Fruit fly (Drosophila melanogaster) whole organism, embryonic: ENCODE measurements around the gene Sirup.
A peak's percentile ranks its signal among the peaks of the same experiment; 100 is the strongest.

Experiments used
- BtbVII ChIP-seq: fragments of 200-800 bp; sonication (Bioruptor generic); optimal IDR thresholded peaks from 3 replicates; lab custom pipeline; 2017; ENCODE audit warnings: missing biosample characterization, mild to moderate bottlenecking, missing genetic modification characterization
- C15 ChIP-seq: fragments of 200-800 bp; sonication (Bioruptor generic); IDR thresholded peaks from 3 replicates; pipeline ENCODE4 v1.3.6; 2022; ENCODE audit warnings: missing biosample characterization, missing genetic modification characterization
- CG10959 ChIP-seq: fragments of 200-800 bp; sonication (Bioruptor generic); IDR thresholded peaks from 2 replicates; pipeline ENCODE4 v1.3.6; 2022; ENCODE audit warnings: missing biosample characterization, missing genetic modification characterization
- CG12071 ChIP-seq: fragments of 200-800 bp; sonication (Bioruptor generic); optimal IDR thresholded peaks from 3 replicates; lab custom pipeline; 2018; ENCODE audit warnings: missing biosample characterization, mild to moderate bottlenecking, missing genetic modification characterization
- CG12236 ChIP-seq: fragments of 200-800 bp; sonication (Bioruptor generic); optimal IDR thresholded peaks from 2 replicates; lab custom pipeline; 2016; ENCODE audit warnings: missing biosample characterization, missing genetic modification characterization
- CG12299 ChIP-seq: fragments of 200-800 bp; sonication (Bioruptor generic); optimal IDR thresholded peaks from 2 replicates; lab custom pipeline; 2018; ENCODE audit warnings: missing biosample characterization, mild to moderate bottlenecking, missing genetic modification characterization
- CG12391 ChIP-seq: fragments of 200-800 bp; sonication (Bioruptor generic); optimal IDR thresholded peaks from 3 replicates; lab custom pipeline; 2018; ENCODE audit warnings: missing biosample characterization, mild to moderate bottlenecking, missing genetic modification characterization, moderate library complexity
- CG12744 ChIP-seq: fragments of 200-800 bp; sonication (Bioruptor generic); optimal IDR thresholded peaks from 2 replicates; lab custom pipeline; 2016; ENCODE audit warnings: missing biosample characterization, missing genetic modification characterization
- CG12769 ChIP-seq: fragments of 200-800 bp; sonication (Bioruptor generic); optimal IDR thresholded peaks from 2 replicates; lab custom pipeline; 2019; ENCODE audit warnings: missing biosample characterization, mild to moderate bottlenecking, missing genetic modification characterization, moderate library complexity
- CG14965 ChIP-seq: fragments of 200-800 bp; sonication (Bioruptor generic); optimal IDR thresholded peaks from 2 replicates; lab custom pipeline; 2016; ENCODE audit warnings: missing biosample characterization, missing genetic modification characterization, borderline replicate concordance
- CG15269 ChIP-seq: fragments of 200-800 bp; sonication (Bioruptor generic); optimal IDR thresholded peaks from 2 replicates; lab custom pipeline; 2018; ENCODE audit warnings: missing biosample characterization, mild to moderate bottlenecking, missing genetic modification characterization, moderate library complexity
- CG16779 ChIP-seq: fragments of 200-800 bp; sonication (Bioruptor generic); IDR thresholded peaks from 2 replicates; pipeline ENCODE4 v1.3.6; 2022; ENCODE audit warnings: missing biosample characterization, missing genetic modification characterization
- CG17829 ChIP-seq: fragments of 200-800 bp; optimal IDR thresholded peaks from 2 replicates; lab custom pipeline; 2019; ENCODE audit warnings: missing biosample characterization, mild to moderate bottlenecking, missing genetic modification characterization, moderate library complexity
- CG1832 ChIP-seq: fragments of 200-800 bp; sonication (Bioruptor generic); optimal IDR thresholded peaks from 2 replicates; lab custom pipeline; 2017; ENCODE audit warnings: missing biosample characterization, mild to moderate bottlenecking, missing genetic modification characterization, inconsistent platforms
- CG31365 ChIP-seq: fragments of 200-800 bp; sonication (Bioruptor generic); optimal IDR thresholded peaks from 2 replicates; lab custom pipeline; 2018; ENCODE audit warnings: missing biosample characterization, mild to moderate bottlenecking, missing genetic modification characterization
- CG31388 ChIP-seq: fragments of 200-800 bp; sonication (Bioruptor generic); optimal IDR thresholded peaks from 2 replicates; lab custom pipeline; 2016; ENCODE audit warnings: missing biosample characterization, missing genetic modification characterization
- CG32532 ChIP-seq: fragments of 200-800 bp; sonication (Bioruptor generic); IDR thresholded peaks from 2 replicates; pipeline ENCODE4 v1.3.6; 2022; ENCODE audit warnings: missing biosample characterization, missing genetic modification characterization
- CG34422 ChIP-seq: fragments of 200-800 bp; sonication (Bioruptor generic); IDR thresholded peaks from 3 replicates; pipeline ENCODE4 v1.3.6; 2022; ENCODE audit warnings: missing biosample characterization, missing genetic modification characterization
- CG6175 ChIP-seq: fragments of 200-800 bp; sonication (Bioruptor generic); IDR thresholded peaks from 3 replicates; pipeline ENCODE4 v1.3.6; 2022; ENCODE audit warnings: missing biosample characterization, missing genetic modification characterization
- CG7372 ChIP-seq: fragments of 200-800 bp; sonication (Bioruptor generic); IDR thresholded peaks from 2 replicates; pipeline ENCODE4 v1.3.6; 2022; ENCODE audit warnings: missing biosample characterization, missing genetic modification characterization
- CG8944 ChIP-seq: fragments of 200-800 bp; sonication (Bioruptor generic); optimal IDR thresholded peaks from 3 replicates; lab custom pipeline; 2016; ENCODE audit warnings: missing biosample characterization, missing genetic modification characterization
- CG9215 ChIP-seq: fragments of 200-800 bp; sonication (Bioruptor generic); IDR thresholded peaks from 2 replicates; pipeline ENCODE4 v1.3.6; 2022; ENCODE audit warnings: missing biosample characterization, missing genetic modification characterization
- CG9797 ChIP-seq: fragments of 200-800 bp; sonication (Bioruptor generic); optimal IDR thresholded peaks from 3 replicates; lab custom pipeline; 2018; ENCODE audit warnings: missing biosample characterization, mild to moderate bottlenecking, missing genetic modification characterization
- CHES-1-like ChIP-seq: fragments of 200-800 bp; sonication (Bioruptor generic); optimal IDR thresholded peaks from 2 replicates; lab custom pipeline; 2016; ENCODE audit warnings: missing biosample characterization, missing genetic modification characterization
- CTCF ChIP-seq: fragments of 200-800 bp; sonication (Bioruptor generic); optimal IDR thresholded peaks from 2 replicates; lab custom pipeline; 2017; ENCODE audit warnings: missing biosample characterization, mild to moderate bottlenecking, missing genetic modification characterization, moderate library complexity
- Chrac-16 ChIP-seq: fragments of 200-800 bp; sonication (Bioruptor generic); optimal IDR thresholded peaks from 3 replicates; lab custom pipeline; 2016; ENCODE audit warnings: missing biosample characterization, missing genetic modification characterization
- Deaf1 ChIP-seq: fragments of 200-800 bp; optimal IDR thresholded peaks from 3 replicates; lab custom pipeline; 2019; ENCODE audit warnings: missing biosample characterization, mild to moderate bottlenecking, missing genetic modification characterization, moderate library complexity
- H15 ChIP-seq: fragments of 200-800 bp; sonication (Bioruptor generic); IDR thresholded peaks from 3 replicates; pipeline ENCODE4 v1.3.6; 2022; ENCODE audit warnings: missing biosample characterization, missing genetic modification characterization
- HmgZ ChIP-seq: fragments of 200-800 bp; sonication (Bioruptor generic); optimal IDR thresholded peaks from 2 replicates; lab custom pipeline; 2018; ENCODE audit warnings: missing biosample characterization, mild to moderate bottlenecking, missing genetic modification characterization
- Hr78 ChIP-seq, 2 experiments: fragments of 200-800 bp in 1 of 2; fragments of >200 bp in 1 of 2; sonication (Bioruptor generic) in 1 of 2; optimal IDR thresholded peaks; 2 replicates each; lab custom pipeline; 2017 to 2019; ENCODE audit warnings: missing biosample characterization in 2 of 2, missing genetic modification characterization in 2 of 2, mild to moderate bottlenecking in 1 of 2, moderate library complexity in 1 of 2
- MESR4 ChIP-seq: fragments of 200-800 bp; sonication (Bioruptor generic); optimal IDR thresholded peaks from 2 replicates; lab custom pipeline; 2018; ENCODE audit warnings: missing biosample characterization, mild to moderate bottlenecking, missing genetic modification characterization, moderate library complexity
- Mrtf ChIP-seq: fragments of 200-800 bp; sonication (Bioruptor generic); IDR thresholded peaks from 3 replicates; pipeline ENCODE4 v1.3.6; 2022; ENCODE audit warnings: missing biosample characterization, missing genetic modification characterization
- Nf-YA ChIP-seq: fragments of 200-800 bp; sonication (Bioruptor generic); IDR thresholded peaks from 2 replicates; pipeline ENCODE4 v1.3.6; 2022; ENCODE audit warnings: missing biosample characterization, missing genetic modification characterization
- Oaz ChIP-seq: fragments of 200-800 bp; sonication (Bioruptor generic); IDR thresholded peaks from 2 replicates; pipeline ENCODE4 v1.3.6; 2022; ENCODE audit warnings: missing biosample characterization, missing genetic modification characterization
- Oli ChIP-seq: fragments of 200-800 bp; sonication (Bioruptor generic); optimal IDR thresholded peaks from 2 replicates; lab custom pipeline; 2018; ENCODE audit warnings: missing biosample characterization, mild to moderate bottlenecking, missing genetic modification characterization, moderate library complexity
- cad ChIP-seq: fragments of >200 bp; optimal IDR thresholded peaks from 2 replicates; lab custom pipeline; 2017; ENCODE audit warnings: missing biosample characterization, missing genetic modification characterization
- disco-r ChIP-seq: fragments of 200-800 bp; sonication (Bioruptor generic); optimal IDR thresholded peaks from 2 replicates; lab custom pipeline; 2016; ENCODE audit warnings: missing biosample characterization, missing genetic modification characterization
- dm ChIP-seq: fragments of 200-800 bp; sonication (Bioruptor generic); optimal IDR thresholded peaks from 3 replicates; lab custom pipeline; 2016; ENCODE audit warnings: missing biosample characterization, missing genetic modification characterization
- ewg ChIP-seq: fragments of 200-800 bp; sonication (Bioruptor generic); optimal IDR thresholded peaks from 3 replicates; lab custom pipeline; 2017; ENCODE audit warnings: mild to moderate bottlenecking, missing biosample characterization, missing genetic modification reagents, missing genetic modification characterization
- kah ChIP-seq: fragments of 200-800 bp; sonication (Bioruptor generic); optimal IDR thresholded peaks from 2 replicates; lab custom pipeline; 2018; ENCODE audit warnings: missing biosample characterization, mild to moderate bottlenecking, missing genetic modification characterization
- lab ChIP-seq: fragments of 200-800 bp; sonication (Bioruptor generic); optimal IDR thresholded peaks from 3 replicates; lab custom pipeline; 2017; ENCODE audit warnings: missing biosample characterization, missing genetic modification characterization, mild to moderate bottlenecking, moderate library complexity, missing genetic modification reagents
- oc ChIP-seq: fragments of 200-800 bp; sonication (Bioruptor generic); optimal IDR thresholded peaks from 2 replicates; lab custom pipeline; 2018; ENCODE audit warnings: missing biosample characterization, mild to moderate bottlenecking, missing genetic modification characterization, moderate library complexity
- psq ChIP-seq: fragments of 200-800 bp; sonication (Bioruptor generic); optimal IDR thresholded peaks from 2 replicates; lab custom pipeline; 2017; ENCODE audit warnings: missing biosample characterization, missing genetic modification characterization
- pzg ChIP-seq: fragments of 200-800 bp; sonication (Bioruptor generic); optimal IDR thresholded peaks from 3 replicates; lab custom pipeline; 2018; ENCODE audit warnings: missing biosample characterization, mild to moderate bottlenecking, missing genetic modification characterization, moderate library complexity
- schlank ChIP-seq: fragments of 200-800 bp; sonication (Bioruptor generic); optimal IDR thresholded peaks from 2 replicates; lab custom pipeline; 2018; ENCODE audit warnings: missing biosample characterization, mild to moderate bottlenecking, missing genetic modification characterization
- sug ChIP-seq: fragments of 200-800 bp; optimal IDR thresholded peaks from 2 replicates; lab custom pipeline; 2019; ENCODE audit warnings: missing biosample characterization, mild to moderate bottlenecking, missing genetic modification characterization, moderate library complexity
- tgo ChIP-seq: fragments of 200-800 bp; sonication (Bioruptor generic); IDR thresholded peaks from 3 replicates; pipeline ENCODE4 v1.3.6; 2022; ENCODE audit warnings: missing biosample characterization, missing genetic modification characterization
- trem ChIP-seq: fragments of 200-800 bp; optimal IDR thresholded peaks from 3 replicates; lab custom pipeline; 2019; ENCODE audit warnings: missing biosample characterization, mild to moderate bottlenecking, missing genetic modification characterization, moderate library complexity
- vfl ChIP-seq: fragments of 200-800 bp; sonication (Bioruptor generic); optimal IDR thresholded peaks from 2 replicates; lab custom pipeline; 2016; ENCODE audit warnings: missing biosample characterization, missing genetic modification characterization
- wek ChIP-seq: fragments of 200-800 bp; sonication (Bioruptor generic); optimal IDR thresholded peaks from 3 replicates; lab custom pipeline; 2018; ENCODE audit warnings: missing biosample characterization, mild to moderate bottlenecking, missing genetic modification characterization, moderate library complexity
- zen2 ChIP-seq: fragments of 200-800 bp; sonication (Bioruptor generic); IDR thresholded peaks from 3 replicates; pipeline ENCODE4 v1.3.6; 2022; ENCODE audit warnings: missing biosample characterization, missing genetic modification characterization; ENCODE audit not compliant: partially characterized antibody
- zf30C ChIP-seq: fragments of 200-800 bp; sonication (Bioruptor generic); optimal IDR thresholded peaks from 3 replicates; lab custom pipeline; 2018; ENCODE audit warnings: missing biosample characterization, mild to moderate bottlenecking, missing genetic modification characterization

The Sirup gene

DNA sequence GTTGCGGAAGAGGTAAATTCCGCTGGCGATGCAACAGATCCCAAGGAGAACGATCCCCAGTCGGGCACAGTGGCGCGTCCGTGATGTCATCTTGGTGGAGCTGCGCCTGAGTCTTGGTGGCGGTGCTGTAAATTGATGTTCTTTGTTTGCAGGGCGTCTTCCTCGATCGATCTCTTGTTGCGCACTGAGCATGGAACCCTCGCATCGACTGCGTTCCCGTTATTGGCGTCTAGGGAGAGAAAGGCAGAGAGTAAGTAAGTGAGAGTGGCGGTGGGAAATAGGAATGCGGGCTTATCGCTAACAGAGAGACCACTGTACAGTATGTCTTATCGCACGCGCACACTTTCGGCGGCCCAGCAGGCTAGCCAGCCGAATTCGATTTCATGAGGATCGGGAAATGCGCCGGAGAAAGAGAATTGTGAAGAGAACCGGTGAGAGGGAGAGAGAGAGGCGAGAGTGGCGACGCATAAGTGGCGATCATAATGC, 7.2 kb upstream of the Sirup start (continued):
- no peak for TF ChIP-seq Mrtf (GFP tag; lab: Robert Waterston, UW)
- TF ChIP-seq CG1832 (GFP tag; lab: Kevin White, UChicago): no peak
- no peak for TF ChIP-seq oc (tag; lab: Kevin White, UChicago)
- TF ChIP-seq CG32532: 0 out of 2 replicates have a peak, but pooled peaks have one; percentile 33
- TF ChIP-seq schlank (tag; lab: Kevin White, UChicago): no peak
- no peak for TF ChIP-seq HmgZ (tag; lab: Kevin White, UChicago)
- TF ChIP-seq CG9797 (GFP tag; lab: Kevin White, UChicago): no peak
- TF ChIP-seq CG12299 (tag; lab: Kevin White, UChicago): no peak
- no peak for TF ChIP-seq CG8944 (GFP tag; lab: Kevin White, UChicago)
- no peak for TF ChIP-seq cad (GFP tag; lab: Kevin White, UChicago)
- TF ChIP-seq C15: no peak
- no peak for TF ChIP-seq CG15269
- TF ChIP-seq kah (GFP tag; lab: Kevin White, UChicago): peak; percentile 4
- TF ChIP-seq CG12391 (tag; lab: Kevin White, UChicago): no peak
- no peak for TF ChIP-seq wek (GFP tag; lab: Kevin White, UChicago)
- no peak for TF ChIP-seq CG10959 (GFP tag; lab: Robert Waterston, UW)
- TF ChIP-seq ewg (GFP tag; lab: Kevin White, UChicago): no peak
- peak; percentile 82 for TF ChIP-seq Deaf1 (tag; lab: Kevin White, UChicago)
- TF ChIP-seq sug (tag; lab: Kevin White, UChicago): no peak
- no peak for TF ChIP-seq CHES-1-like (GFP tag; lab: Kevin White, UChicago)
- TF ChIP-seq pzg (GFP tag; lab: Kevin White, UChicago): no peak
- peak; percentile 33 for TF ChIP-seq trem (tag; lab: Kevin White, UChicago)
- TF ChIP-seq CG6175: no peak
- no peak for TF ChIP-seq vfl (GFP tag; lab: Kevin White, UChicago)
- no peak for TF ChIP-seq BtbVII
- no peak for TF ChIP-seq Nf-YA (GFP tag; lab: Robert Waterston, UW)
- TF ChIP-seq Oaz: no peak
- TF ChIP-seq lab (GFP tag; lab: Kevin White, UChicago): peak; percentile 22
- no peak for TF ChIP-seq Chrac-16 (GFP tag; lab: Kevin White, UChicago)
- peak; percentile 48 for TF ChIP-seq CG12769 (tag; lab: Kevin White, UChicago)
- no peak for TF ChIP-seq CG12071
- TF ChIP-seq disco-r (GFP tag; lab: Kevin White, UChicago): no peak
- no peak for TF ChIP-seq CG31388 (GFP tag; lab: Kevin White, UChicago)
- TF ChIP-seq zen2 (GFP tag; lab: Robert Waterston, UW): no peak
- no peak for TF ChIP-seq psq
- TF ChIP-seq CG14965 (GFP tag; lab: Kevin White, UChicago): no peak
- TF ChIP-seq CTCF (GFP tag; lab: Kevin White, UChicago): no peak
- no peak for TF ChIP-seq MESR4 (GFP tag; lab: Kevin White, UChicago)
- TF ChIP-seq CG16779 (GFP tag; lab: Robert Waterston, UW): no peak
- TF ChIP-seq dm: peak; percentile 3
- no peak for TF ChIP-seq CG9215 (GFP tag; lab: Robert Waterston, UW)
- no peak for TF ChIP-seq CG12236
- TF ChIP-seq CG7372 (GFP tag; lab: Robert Waterston, UW): no peak
- no peak for TF ChIP-seq H15
- no peak for TF ChIP-seq CG17829
- TF ChIP-seq zf30C (GFP tag; lab: Kevin White, UChicago): no peak
- no peak for TF ChIP-seq Hr78 (GFP tag; optimal IDR thresholded peaks at IDR 0.05; lab: Kevin White, UChicago)
- TF ChIP-seq CG31365 (tag; lab: Kevin White, UChicago): no peak
- no peak for TF ChIP-seq Oli
- TF ChIP-seq CG34422 (GFP tag; lab: Robert Waterston, UW): 0 out of 3 replicates have a peak, but pooled peaks have one; percentile 27
- TF ChIP-seq CG12744 (GFP tag; lab: Kevin White, UChicago): no peak
- no peak for TF ChIP-seq tgo (GFP tag; lab: Robert Waterston, UW)
